Worm (Caenorhabditis elegans) whole organism, L1 larva: ENCODE measurements around the gene cpg-18.
A peak's percentile ranks its signal among the peaks of the same experiment; 100 is the strongest.

Source experiments
- F16B12.6 ChIP-seq: fragments of 150-350 bp; optimal IDR thresholded peaks from 2 replicates; lab custom pipeline; 2014; ENCODE audit warnings: missing biosample characterization, missing genetic modification characterization
- Y116A8C.19 ChIP-seq: sonication (generic microtip); optimal IDR thresholded peaks from 2 replicates; lab custom pipeline; 2016; ENCODE audit warnings: missing compliant biosample characterization, missing genetic modification characterization, borderline replicate concordance
- aha-1 ChIP-seq: fragments of 150-350 bp; optimal IDR thresholded peaks from 2 replicates; lab custom pipeline; 2014; ENCODE audit warnings: missing biosample characterization, missing genetic modification characterization
- ama-1 ChIP-seq: fragments of 150-350 bp; optimal IDR thresholded peaks from 2 replicates; lab custom pipeline; 2014
- blmp-1 ChIP-seq: fragments of 150-350 bp; optimal IDR thresholded peaks from 2 replicates; lab custom pipeline; 2014; ENCODE audit warnings: missing biosample characterization, missing genetic modification characterization
- ceh-88 ChIP-seq: fragments of 200-800 bp; sonication (Bioruptor generic); IDR thresholded peaks from 2 replicates; pipeline ENCODE4 v1.3.6; 2022; ENCODE audit warnings: missing genetic modification characterization, missing compliant biosample characterization
- ceh-90 ChIP-seq: sonication (generic microtip); optimal IDR thresholded peaks from 2 replicates; lab custom pipeline; 2016; ENCODE audit warnings: missing genetic modification characterization, missing compliant biosample characterization
- dsc-1 ChIP-seq: sonication (generic microtip); optimal IDR thresholded peaks from 2 replicates; lab custom pipeline; 2016; ENCODE audit warnings: mild to moderate bottlenecking, missing genetic modification characterization, missing compliant biosample characterization
- efl-1 ChIP-seq, 4 experiments: fragments of 150-350 bp; optimal IDR thresholded peaks in 3 of 4; peaks in 1 of 4; 1 replicate in 1 of 4; 2 replicates in 3 of 4; lab custom pipeline; 2014; ENCODE audit warnings: missing biosample characterization in 2 of 4, missing genetic modification characterization in 2 of 4, missing genetic modification reagents in 2 of 4
- efl-3 ChIP-seq: fragments of 200-800 bp; sonication (Bioruptor generic); optimal IDR thresholded peaks from 2 replicates; lab custom pipeline; 2018; ENCODE audit warnings: mild to moderate bottlenecking, missing genetic modification characterization, missing compliant biosample characterization
- egl-13 ChIP-seq: sonication (generic microtip); optimal IDR thresholded peaks from 2 replicates; lab custom pipeline; 2016; ENCODE audit warnings: missing genotype, missing genetic modification reagents, missing genetic modification characterization, missing compliant biosample characterization
- egl-27 ChIP-seq, 2 experiments: fragments of 150-350 bp in 1 of 2; sonication (generic microtip); optimal IDR thresholded peaks; 3 replicates each; lab custom pipeline; 2017 to 2018; ENCODE audit warnings: missing biosample characterization in 2 of 2, missing genetic modification characterization in 2 of 2, missing genetic modification reagents in 2 of 2
- elt-2 ChIP-seq: sonication (generic microtip); optimal IDR thresholded peaks from 2 replicates; lab custom pipeline; 2016; ENCODE audit warnings: missing genetic modification characterization, mild to moderate bottlenecking, inconsistent platforms, missing compliant biosample characterization, missing genetic modification reagents
- elt-3 ChIP-seq, 6 experiments: fragments of 150-350 bp in 1 of 6; sonication (generic microtip); optimal IDR thresholded peaks; 2 replicates each; lab custom pipeline; 2017 to 2018; ENCODE audit warnings: missing biosample characterization in 6 of 6, missing genetic modification characterization in 6 of 6, inconsistent platforms in 1 of 6
- fkh-4 ChIP-seq: sonication (generic microtip); optimal IDR thresholded peaks from 2 replicates; lab custom pipeline; 2016; ENCODE audit warnings: missing compliant biosample characterization, missing genetic modification characterization, borderline replicate concordance
- fos-1 ChIP-seq: fragments of 150-350 bp; optimal IDR thresholded peaks from 2 replicates; lab custom pipeline; 2014; ENCODE audit warnings: missing biosample characterization, missing genetic modification characterization
- grh-1 ChIP-seq: fragments of 200-800 bp; sonication (Bioruptor generic); IDR thresholded peaks from 2 replicates; pipeline ENCODE4 v1.3.6; 2022; ENCODE audit warnings: missing genetic modification reagents, missing genetic modification characterization, missing compliant biosample characterization
- hlh-4 ChIP-seq: sonication (generic microtip); optimal IDR thresholded peaks from 2 replicates; lab custom pipeline; 2016; ENCODE audit warnings: mild to moderate bottlenecking, missing genetic modification characterization, missing compliant biosample characterization
- isw-1 ChIP-seq: fragments of 200-800 bp; sonication (Bioruptor generic); IDR thresholded peaks from 2 replicates; pipeline ENCODE4 v1.3.6; 2022; ENCODE audit warnings: missing genetic modification characterization, missing compliant biosample characterization
- jun-1 ChIP-seq: fragments of 150-350 bp; optimal IDR thresholded peaks from 2 replicates; lab custom pipeline; 2014; ENCODE audit warnings: missing biosample characterization, missing genetic modification reagents, missing genetic modification characterization
- lin-13 ChIP-seq: fragments of 150-350 bp; optimal IDR thresholded peaks from 2 replicates; lab custom pipeline; 2014; ENCODE audit warnings: missing biosample characterization, missing genetic modification reagents, missing genetic modification characterization
- lin-14 ChIP-seq: fragments of 200-800 bp; sonication (Bioruptor generic); optimal IDR thresholded peaks from 2 replicates; lab custom pipeline; 2018; ENCODE audit warnings: mild to moderate bottlenecking, missing genetic modification characterization, moderate library complexity, missing compliant biosample characterization
- lin-15B ChIP-seq: fragments of 150-350 bp; sonication (generic microtip); optimal IDR thresholded peaks from 3 replicates; lab custom pipeline; 2014; ENCODE audit warnings: missing biosample characterization, missing genetic modification characterization
- lin-35 ChIP-seq, 2 experiments: fragments of 150-350 bp; optimal IDR thresholded peaks; 2 replicates each; lab custom pipeline; 2014; ENCODE audit warnings: missing biosample characterization in 2 of 2, missing genetic modification characterization in 2 of 2, missing genetic modification reagents in 2 of 2
- mab-9 ChIP-seq: fragments of 200-800 bp; sonication (Bioruptor generic); IDR thresholded peaks from 2 replicates; pipeline ENCODE4 v1.3.6; 2022; ENCODE audit warnings: missing genetic modification reagents, missing genetic modification characterization, missing compliant biosample characterization
- mef-2 ChIP-seq: fragments of 150-350 bp; optimal IDR thresholded peaks from 2 replicates; lab custom pipeline; 2014; ENCODE audit warnings: missing biosample characterization, missing genetic modification characterization
- nhr-19 ChIP-seq: fragments of 200-800 bp; sonication (Bioruptor generic); conservative IDR thresholded peaks from 2 replicates; pipeline ENCODE4 v1.3.6; 2022; ENCODE audit warnings: missing genetic modification characterization, missing compliant biosample characterization
- nhr-20 ChIP-seq: sonication (generic microtip); optimal IDR thresholded peaks from 2 replicates; lab custom pipeline; 2016; ENCODE audit warnings: mild to moderate bottlenecking, missing genetic modification characterization, missing compliant biosample characterization
- nhr-28 ChIP-seq: fragments of 150-350 bp; optimal IDR thresholded peaks from 2 replicates; lab custom pipeline; 2014; ENCODE audit warnings: missing biosample characterization, missing genetic modification characterization
- nhr-47 ChIP-seq: sonication (generic microtip); optimal IDR thresholded peaks from 2 replicates; lab custom pipeline; 2016; ENCODE audit warnings: mild to moderate bottlenecking, missing genetic modification characterization, moderate library complexity, missing compliant biosample characterization
- nhr-71 ChIP-seq: sonication (generic microtip); optimal IDR thresholded peaks from 2 replicates; lab custom pipeline; 2016; ENCODE audit warnings: mild to moderate bottlenecking, missing genetic modification characterization, moderate library complexity, missing compliant biosample characterization
- nhr-77 ChIP-seq: fragments of 150-350 bp; optimal IDR thresholded peaks from 2 replicates; lab custom pipeline; 2014; ENCODE audit warnings: missing biosample characterization, missing genetic modification characterization
- nhr-85 ChIP-seq: sonication (generic microtip); peaks from one replicate; lab custom pipeline; 2016; ENCODE audit warnings: missing genetic modification characterization, inconsistent platforms, missing compliant biosample characterization
- pag-3 ChIP-seq: sonication (generic microtip); optimal IDR thresholded peaks from 2 replicates; lab custom pipeline; 2017; ENCODE audit warnings: missing genetic modification characterization, mild to moderate bottlenecking, missing compliant biosample characterization, antibody characterized with exemption, borderline replicate concordance; ENCODE audit not compliant: insufficient read depth
- pax-3 ChIP-seq: fragments of 200-800 bp; sonication (Bioruptor generic); optimal IDR thresholded peaks from 2 replicates; lab custom pipeline; 2018; ENCODE audit warnings: mild to moderate bottlenecking, missing genetic modification characterization, moderate library complexity, missing compliant biosample characterization
- pqm-1 ChIP-seq: sonication (generic microtip); optimal IDR thresholded peaks from 3 replicates; lab custom pipeline; 2017; ENCODE audit warnings: missing biosample characterization, missing genetic modification characterization
- skn-1 ChIP-seq: fragments of 150-350 bp; optimal IDR thresholded peaks from 2 replicates; lab custom pipeline; 2014; ENCODE audit warnings: missing biosample characterization, missing genetic modification characterization
- sox-4 ChIP-seq: sonication (generic microtip); optimal IDR thresholded peaks from 2 replicates; lab custom pipeline; 2016; ENCODE audit warnings: missing genetic modification characterization, missing compliant biosample characterization
- sptf-1 ChIP-seq: fragments of 150-350 bp; optimal IDR thresholded peaks from 2 replicates; lab custom pipeline; 2014; ENCODE audit warnings: missing biosample characterization, missing genetic modification characterization
- tbx-2 ChIP-seq: sonication (generic microtip); optimal IDR thresholded peaks from 2 replicates; lab custom pipeline; 2016; ENCODE audit warnings: missing genetic modification characterization, missing compliant biosample characterization
- tlp-1 ChIP-seq: fragments of 150-350 bp; optimal IDR thresholded peaks from 2 replicates; lab custom pipeline; 2014; ENCODE audit warnings: missing biosample characterization, missing genetic modification characterization
- unc-130 ChIP-seq: fragments of 150-350 bp; optimal IDR thresholded peaks from 2 replicates; lab custom pipeline; 2017; ENCODE audit warnings: missing biosample characterization, missing genetic modification characterization, inconsistent platforms
- unc-62 ChIP-seq: fragments of 150-350 bp; optimal IDR thresholded peaks from 2 replicates; lab custom pipeline; 2014; ENCODE audit warnings: missing biosample characterization, missing genetic modification reagents, missing genetic modification characterization
- zag-1 ChIP-seq: fragments of 150-350 bp; optimal IDR thresholded peaks from 2 replicates; lab custom pipeline; 2014; ENCODE audit warnings: missing biosample characterization, missing genetic modification characterization

cpg-18 gene

DNA sequence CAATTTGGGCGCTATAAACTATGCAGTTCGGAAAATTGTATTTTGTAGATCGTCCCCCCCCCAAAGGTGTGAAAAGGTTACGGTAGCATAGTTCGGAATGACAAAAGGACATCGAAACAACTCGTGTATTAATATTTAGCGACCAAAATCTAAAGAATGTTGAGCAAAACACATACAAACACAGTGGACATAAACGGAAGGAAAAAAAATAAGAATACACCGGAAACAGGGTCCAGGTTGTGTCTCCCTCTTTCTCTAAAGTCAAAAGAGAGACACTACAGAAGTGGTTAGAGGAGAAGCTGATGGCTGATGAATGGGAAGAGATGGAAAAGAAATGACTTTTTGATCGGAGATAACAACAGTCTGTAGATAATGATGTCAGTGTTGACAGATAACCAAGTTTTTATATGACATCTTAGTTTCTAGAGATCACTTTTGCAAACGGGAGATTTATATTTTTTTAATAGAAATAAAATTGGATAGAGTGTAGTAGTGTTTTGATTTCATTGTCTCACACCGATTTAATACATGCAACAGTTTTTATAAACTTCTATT, 45.5 kb downstream of the cpg-18 start:
- TF ChIP-seq ceh-90 (tag; lab: Kevin White, UChicago), result no peak
- no peak for TF ChIP-seq pag-3 (tag; lab: Kevin White, UChicago)
- no peak for TF ChIP-seq nhr-47 (tag; lab: Kevin White, UChicago)
- no peak for TF ChIP-seq nhr-19
- TF ChIP-seq mab-9 (GFP tag; lab: Robert Waterston, UW), result no peak
- TF ChIP-seq nhr-28 (tag; lab: Kevin White, UChicago), result no peak
- no peak for TF ChIP-seq hlh-4 (tag; lab: Kevin White, UChicago)
- TF ChIP-seq egl-27 (tag; optimal IDR thresholded peaks at IDR 0.05; lab: Kevin White, UChicago), result no peak
- TF ChIP-seq tlp-1 (tag; lab: Kevin White, UChicago), result no peak
- no peak for TF ChIP-seq lin-14 (GFP tag; lab: Kevin White, UChicago)
- TF ChIP-seq elt-3 (tag; optimal IDR thresholded peaks at IDR 0.05; lab: Kevin White, UChicago), result peak in 2 of 6 experiments; percentile 37 to 72
- TF ChIP-seq skn-1 (tag; lab: Kevin White, UChicago), result no peak
- no peak for TF ChIP-seq isw-1 (GFP tag; lab: Robert Waterston, UW)
- no peak for TF ChIP-seq fkh-4
- no peak for TF ChIP-seq grh-1
- no peak for TF ChIP-seq lin-15B (tag; lab: Kevin White, UChicago)
- TF ChIP-seq F16B12.6 (tag; lab: Kevin White, UChicago), result no peak
- no peak for TF ChIP-seq sox-4 (tag; lab: Kevin White, UChicago)
- no peak for TF ChIP-seq pax-3 (tag; lab: Kevin White, UChicago)
- TF ChIP-seq fos-1 (tag; lab: Kevin White, UChicago), result no peak
- no peak for TF ChIP-seq ama-1 (lab: Kevin White, UChicago)
- TF ChIP-seq unc-62 (GFP tag; lab: Kevin White, UChicago), result no peak
- no peak for TF ChIP-seq egl-13 (tag; lab: Kevin White, UChicago)
- no peak for TF ChIP-seq zag-1
- TF ChIP-seq Y116A8C.19, result no peak
- TF ChIP-seq dsc-1, result no peak
- TF ChIP-seq aha-1, result no peak
- peak; percentile 65 for TF ChIP-seq nhr-85 (tag; lab: Kevin White, UChicago)
- TF ChIP-seq elt-2 (tag; lab: Kevin White, UChicago), result no peak
- no peak for TF ChIP-seq efl-1 (optimal IDR thresholded peaks at IDR 0.05; lab: Kevin White, UChicago)
- TF ChIP-seq efl-1 (GFP tag; optimal IDR thresholded peaks at IDR 0.05 in 1 of 2; lab: Kevin White, UChicago), result no peak
- no peak for TF ChIP-seq efl-3
- TF ChIP-seq blmp-1 (tag; lab: Kevin White, UChicago), result peak; percentile 49
- TF ChIP-seq lin-35 (GFP tag; optimal IDR thresholded peaks at IDR 0.05; lab: Kevin White, UChicago), result no peak
- TF ChIP-seq ceh-88 (GFP tag; lab: Robert Waterston, UW), result no peak
- TF ChIP-seq pqm-1 (tag; lab: Kevin White, UChicago), result no peak
- no peak for TF ChIP-seq mef-2
- no peak for TF ChIP-seq unc-130 (tag; lab: Kevin White, UChicago)
- no peak for TF ChIP-seq lin-13 (GFP tag; lab: Kevin White, UChicago)
- peak; percentile 60 for TF ChIP-seq nhr-20 (tag; lab: Kevin White, UChicago)
- no peak for TF ChIP-seq nhr-77 (tag; lab: Kevin White, UChicago)
- TF ChIP-seq sptf-1 (tag; lab: Kevin White, UChicago), result no peak
- no peak for TF ChIP-seq tbx-2 (tag; lab: Kevin White, UChicago)
- no peak for TF ChIP-seq jun-1
- peak; percentile 63 for TF ChIP-seq nhr-71 (tag; lab: Kevin White, UChicago)
